Fruit fly (Drosophila melanogaster) whole organism, prepupa: ENCODE measurements around the gene CG32263.

ENCODE experiments used
- CG10631 ChIP-seq: fragments of 200-800 bp; sonication (Bioruptor generic); optimal IDR thresholded peaks from 2 replicates; lab custom pipeline; 2016; ENCODE audit warnings: missing biosample characterization, missing genetic modification characterization
- CG11902 ChIP-seq: fragments of 200-800 bp; sonication (Bioruptor generic); optimal IDR thresholded peaks from 3 replicates; lab custom pipeline; 2016; ENCODE audit warnings: missing biosample characterization, missing genetic modification characterization
- CG16779 ChIP-seq: fragments of 200-800 bp; sonication (Bioruptor generic); optimal IDR thresholded peaks from 3 replicates; lab custom pipeline; 2017; ENCODE audit warnings: missing biosample characterization, mild to moderate bottlenecking, missing genetic modification characterization
- CG4318 ChIP-seq: fragments of 200-800 bp; sonication (Bioruptor generic); optimal IDR thresholded peaks from 3 replicates; lab custom pipeline; 2017; ENCODE audit warnings: missing biosample characterization, mild to moderate bottlenecking, missing genetic modification characterization
- CG6792 ChIP-seq: fragments of 200-800 bp; sonication (Bioruptor generic); optimal IDR thresholded peaks from 3 replicates; lab custom pipeline; 2016; ENCODE audit warnings: missing biosample characterization, missing genetic modification characterization
- achi ChIP-seq: fragments of 200-800 bp; sonication (Bioruptor generic); optimal IDR thresholded peaks from 3 replicates; lab custom pipeline; 2016; ENCODE audit warnings: missing biosample characterization, missing genetic modification characterization
- esn ChIP-seq: fragments of 200-800 bp; sonication (Bioruptor generic); optimal IDR thresholded peaks from 2 replicates; lab custom pipeline; 2016; ENCODE audit warnings: missing biosample characterization, mild to moderate bottlenecking, missing genetic modification characterization, moderate library complexity
- svp ChIP-seq: fragments of 200-800 bp; sonication (Bioruptor generic); peaks from one replicate; lab custom pipeline; 2016; ENCODE audit warnings: missing biosample characterization, missing genetic modification characterization
- vri ChIP-seq: fragments of 200-800 bp; sonication (Bioruptor generic); optimal IDR thresholded peaks from 3 replicates; lab custom pipeline; 2016; ENCODE audit warnings: missing biosample characterization, mild to moderate bottlenecking, missing genetic modification characterization

DNA sequence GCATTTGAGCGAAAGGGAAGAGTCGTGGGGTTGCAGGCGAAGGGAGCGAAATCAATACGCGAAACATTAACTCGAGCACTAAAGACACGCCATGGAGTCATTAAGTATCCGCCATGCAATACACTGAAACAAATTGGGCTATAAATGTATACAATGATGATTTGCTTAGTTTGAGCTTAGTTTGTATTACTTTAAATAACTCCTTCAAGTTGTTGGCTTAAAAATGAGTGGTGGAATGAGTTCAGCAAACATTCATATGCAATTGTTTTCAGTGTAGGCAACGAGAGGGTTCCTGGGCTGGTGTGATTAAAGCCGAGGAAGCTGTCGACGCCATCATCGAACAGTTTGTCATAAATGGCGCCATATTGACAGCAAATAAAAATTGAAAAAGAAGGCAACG is 13.2 kb downstream of the CG32263 start:
- TF ChIP-seq achi (no peak), CG11902 (GFP tag; lab: Kevin White, UChicago) (no peak), esn (GFP tag; lab: Kevin White, UChicago) (no peak), CG10631 (no peak), CG6792 (no peak), svp (GFP tag; lab: Kevin White, UChicago) (no peak), vri (no peak), CG4318 (no peak), CG16779 (tag; lab: Kevin White, UChicago) (no peak)
